Worm (Caenorhabditis elegans) whole organism, midembryonic: Measurements from ENCODE around the gene rnp-4.

Source experiments
- med-1 ChIP-seq: sonication (generic microtip); optimal IDR thresholded peaks from 2 replicates; lab custom pipeline; 2017; ENCODE audit warnings: missing genetic modification characterization, mild to moderate bottlenecking, missing compliant biosample characterization, antibody characterized with exemption, missing genetic modification reagents; ENCODE audit not compliant: insufficient read depth
- ztf-23 ChIP-seq: fragments of 200-800 bp; sonication (Bioruptor generic); IDR thresholded peaks from 2 replicates; pipeline ENCODE4 v1.3.6; 2022; ENCODE audit warnings: missing genetic modification reagents, missing genetic modification characterization, missing compliant biosample characterization

DNA sequence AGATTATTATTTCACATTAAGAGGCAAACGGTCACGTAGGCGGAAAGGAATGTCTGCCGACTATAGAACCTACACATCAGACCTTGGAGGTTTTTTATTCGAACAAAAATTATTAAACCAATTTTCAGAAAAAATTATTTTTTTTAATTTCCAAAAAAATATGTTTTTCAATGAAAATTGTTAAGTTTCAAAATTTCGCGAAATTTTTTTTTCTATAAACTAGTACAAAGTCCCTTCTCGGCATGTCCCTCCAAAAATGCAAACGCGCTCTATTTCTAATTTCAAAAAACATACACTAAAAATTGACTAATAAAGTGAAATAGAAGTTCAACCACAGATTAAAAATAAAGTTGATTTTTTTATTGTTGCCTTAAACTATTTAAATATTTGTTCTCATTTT is 41.1 kb upstream of the rnp-4 start, which contains the start of gene ckb-1:
- TF ChIP-seq ztf-23 (GFP tag; lab: Robert Waterston, UW): no peak
- no peak for TF ChIP-seq med-1 (GFP tag; lab: Kevin White, UChicago)
